Worm (Caenorhabditis elegans): ENCODE measurements around the gene dhs-19.

DNA sequence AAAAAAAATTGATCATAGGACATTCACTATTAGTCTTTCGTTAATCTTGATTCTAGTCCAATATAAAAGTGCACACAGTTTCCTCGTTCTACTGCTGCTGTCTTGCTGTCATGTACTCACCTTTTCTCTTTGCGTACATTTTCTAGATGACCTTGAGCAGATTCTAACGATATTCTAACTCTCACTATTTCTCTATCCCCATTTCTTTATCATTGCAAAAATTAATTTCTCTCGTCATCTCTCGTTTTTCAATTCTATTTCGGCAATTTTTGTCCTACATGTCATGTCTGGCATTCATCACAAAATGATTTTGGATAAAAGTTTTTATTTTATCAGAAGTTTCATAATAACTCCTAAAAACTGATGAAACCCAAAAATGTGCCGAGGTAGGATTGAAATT, 18.5 kb upstream of the dhs-19 start, which contains the start of gene ttll-5:
- no peak for TF ChIP-seq unc-39 (tag; optimal IDR thresholded peaks at IDR 0.05)
- TF ChIP-seq elt-3 (tag; optimal IDR thresholded peaks at IDR 0.05) = no peak
- no peak for TF ChIP-seq nhr-12 (tag; optimal IDR thresholded peaks at IDR 0.05)
- TF ChIP-seq ztf-11 (tag; optimal IDR thresholded peaks at IDR 0.05) = no peak
- TF ChIP-seq fos-1 (tag; optimal IDR thresholded peaks at IDR 0.05) = no peak
- no peak for TF ChIP-seq fkh-10 (GFP tag; optimal IDR thresholded peaks at IDR 0.05)
- no peak for TF ChIP-seq ama-1 (optimal IDR thresholded peaks at IDR 0.05)
